Fruit fly (Drosophila melanogaster): ENCODE data around the gene CG13239.

DNA sequence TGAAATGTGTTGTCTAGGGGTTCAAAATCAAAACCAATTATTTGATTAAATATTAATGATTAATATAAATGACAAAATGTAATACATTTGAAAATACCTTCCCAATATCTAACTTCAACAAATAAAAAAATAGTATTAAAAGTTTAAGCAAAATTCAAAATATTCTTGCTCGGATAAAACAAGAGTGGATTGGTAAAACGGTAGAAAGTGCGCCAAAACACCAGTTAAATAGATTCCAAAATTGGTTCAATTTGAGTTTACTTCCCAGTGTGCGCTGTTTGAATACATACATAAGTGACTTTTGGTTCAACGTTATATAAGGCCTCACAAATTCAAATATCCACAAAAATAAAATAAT lies 4.5 kb downstream of the CG13239 start:
- no peak for TF ChIP-seq h (optimal IDR thresholded peaks at IDR 0.05)
- no peak for TF ChIP-seq psq (optimal IDR thresholded peaks at IDR 0.05)
- TF ChIP-seq Myc (optimal IDR thresholded peaks at IDR 0.05), result no peak
- TF ChIP-seq insv (optimal IDR thresholded peaks at IDR 0.05), result no peak

All from Kc167 (cell line).